Worm (Caenorhabditis elegans) whole organism, mixed stage, embryonic: ENCODE measurements around the gene grd-2.
"Not testable (repeated sequence)": the region's sequence is repeated elsewhere in the genome, so short reads cannot be mapped to it uniquely, and the experiment has no call there.

ENCODE experiments used
- nhr-76 ChIP-seq: sonication (generic microtip); optimal IDR thresholded peaks from 2 replicates; lab custom pipeline; 2017; ENCODE audit warnings: missing biosample characterization, missing genetic modification characterization
- unc-62 ChIP-seq: fragments of 150-350 bp; optimal IDR thresholded peaks from 2 replicates; lab custom pipeline; 2014; ENCODE audit warnings: missing biosample characterization, missing genetic modification reagents, missing genetic modification characterization

DNA sequence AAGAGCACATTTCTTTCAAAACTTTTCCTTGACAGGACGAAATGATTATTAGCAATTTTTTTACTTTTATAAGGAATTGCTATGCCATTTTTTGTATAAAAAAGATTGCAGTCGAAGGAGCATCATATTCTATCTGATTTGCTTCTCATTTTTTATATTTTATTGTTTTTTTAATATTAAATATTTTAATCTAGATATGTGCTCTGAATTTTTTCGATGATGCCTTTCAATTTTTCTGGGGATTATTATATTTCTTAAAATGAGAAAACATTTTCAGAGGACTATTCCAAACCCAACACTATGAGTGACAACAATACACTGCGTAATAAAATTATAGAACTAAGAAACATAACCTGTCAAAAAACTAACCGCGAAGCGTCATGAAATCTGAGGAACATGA lies 40.6 kb upstream of the grd-2 start, which contains the start of gene F26F2.4:
- TF ChIP-seq unc-62 (GFP tag; lab: Kevin White, UChicago); nhr-76 (tag; lab: Kevin White, UChicago): not testable (repeated sequence)
